Worm (Caenorhabditis elegans) whole organism, L2 larva: Measurements from ENCODE around the gene T10B5.3.

Experiments used
- C34F6.9 ChIP-seq: fragments of 150-350 bp; optimal IDR thresholded peaks from 2 replicates; lab custom pipeline; 2014; ENCODE audit warnings: missing biosample characterization, missing genetic modification characterization
- blmp-1 ChIP-seq: sonication (generic microtip); optimal IDR thresholded peaks from 2 replicates; lab custom pipeline; 2017; ENCODE audit warnings: missing genetic modification characterization, mild to moderate bottlenecking, missing compliant biosample characterization, antibody characterized with exemption, moderate library complexity; ENCODE audit not compliant: insufficient read depth
- fos-1 ChIP-seq: fragments of 150-350 bp; optimal IDR thresholded peaks from 2 replicates; lab custom pipeline; 2014; ENCODE audit warnings: missing biosample characterization, missing genetic modification characterization
- gmeb-1 ChIP-seq: fragments of 150-350 bp; optimal IDR thresholded peaks from 2 replicates; lab custom pipeline; 2014; ENCODE audit warnings: missing biosample characterization, missing genetic modification characterization
- lin-39 ChIP-seq: fragments of 150-350 bp; optimal IDR thresholded peaks from 2 replicates; lab custom pipeline; 2014; ENCODE audit warnings: missing biosample characterization, missing genetic modification reagents, missing genetic modification characterization
- lsy-2 ChIP-seq, 2 experiments: fragments of 150-350 bp in 1 of 2; sonication (generic microtip) in 1 of 2; optimal IDR thresholded peaks; 2 replicates each; lab custom pipeline; 2014 to 2017; ENCODE audit warnings: missing biosample characterization in 2 of 2, missing genetic modification characterization in 2 of 2
- sem-4 ChIP-seq: fragments of 150-350 bp; optimal IDR thresholded peaks from 2 replicates; lab custom pipeline; 2014; ENCODE audit warnings: missing biosample characterization, missing genetic modification reagents, missing genetic modification characterization
- ztf-11 ChIP-seq: sonication (generic microtip); optimal IDR thresholded peaks from 2 replicates; lab custom pipeline; 2017; ENCODE audit warnings: missing biosample characterization, missing genetic modification characterization

DNA sequence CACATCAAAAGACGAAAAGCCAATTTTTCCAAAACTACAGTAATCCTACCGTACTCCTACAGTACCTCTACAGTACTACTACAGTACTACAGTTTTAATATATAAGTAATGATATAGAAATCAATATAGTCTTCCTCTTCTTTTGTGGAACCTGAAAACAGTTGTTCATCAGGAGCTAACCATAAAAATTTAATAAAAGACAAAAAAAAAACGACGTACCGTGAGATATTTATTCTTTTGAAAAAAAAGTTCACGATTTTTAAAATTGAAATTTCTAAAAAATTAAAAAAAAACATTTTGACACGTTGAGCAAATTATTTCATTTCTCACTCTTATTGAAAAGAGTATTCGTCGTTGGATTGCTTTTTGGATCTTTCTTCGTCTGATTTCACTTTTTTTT, 41.5 kb upstream of the T10B5.3 start, which contains the start of gene Y32G9A.3:
- TF ChIP-seq blmp-1 (tag; lab: Kevin White, UChicago) = no peak
- TF ChIP-seq lsy-2 (tag; optimal IDR thresholded peaks at IDR 0.05; lab: Kevin White, UChicago) = no peak
- no peak for TF ChIP-seq lin-39 (tag; lab: Kevin White, UChicago)
- TF ChIP-seq C34F6.9 (tag; lab: Kevin White, UChicago) = no peak
- no peak for TF ChIP-seq ztf-11 (tag; lab: Kevin White, UChicago)
- no peak for TF ChIP-seq fos-1
- TF ChIP-seq gmeb-1 (tag; lab: Kevin White, UChicago) = no peak
- TF ChIP-seq sem-4 (tag; lab: Kevin White, UChicago) = no peak
